Worm (Caenorhabditis elegans) whole organism, young adult: ENCODE data around the gene Y5F2A.4.

Experiments used
- B0019.2 ChIP-seq: fragments of 200-800 bp; sonication (Bioruptor generic); conservative IDR thresholded peaks from 2 replicates; pipeline ENCODE4 v1.3.6; 2022; ENCODE audit warnings: missing genetic modification reagents, missing genetic modification characterization, missing compliant biosample characterization
- D2030.7 ChIP-seq: fragments of 200-800 bp; sonication (Bioruptor generic); IDR thresholded peaks from 2 replicates; pipeline ENCODE4 v1.3.6; 2022; ENCODE audit warnings: missing genetic modification reagents, missing genetic modification characterization, missing compliant biosample characterization
- F23B12.7 ChIP-seq: sonication (generic microtip); optimal IDR thresholded peaks from 2 replicates; lab custom pipeline; 2017; ENCODE audit warnings: missing genetic modification characterization, mild to moderate bottlenecking, missing compliant biosample characterization, antibody characterized with exemption, moderate library complexity; ENCODE audit not compliant: insufficient read depth
- F33H1.4 ChIP-seq: fragments of 200-800 bp; sonication (Bioruptor generic); IDR thresholded peaks from 2 replicates; pipeline ENCODE4 v1.3.6; 2022; ENCODE audit warnings: missing genetic modification reagents, missing genetic modification characterization, missing compliant biosample characterization
- F49E8.2 ChIP-seq: sonication (generic microtip); optimal IDR thresholded peaks from 3 replicates; lab custom pipeline; 2017; ENCODE audit warnings: missing genetic modification characterization, mild to moderate bottlenecking, missing compliant biosample characterization, antibody characterized with exemption, moderate library complexity; ENCODE audit not compliant: insufficient read depth
- K11D2.4 ChIP-seq: fragments of 200-800 bp; sonication (Bioruptor generic); IDR thresholded peaks from 2 replicates; pipeline ENCODE4 v1.3.6; 2022; ENCODE audit warnings: missing genetic modification reagents, missing genetic modification characterization, missing compliant biosample characterization
- Y53G8AR.9 ChIP-seq: fragments of 200-800 bp; sonication (Bioruptor generic); conservative IDR thresholded peaks from 2 replicates; pipeline ENCODE4 v1.3.6; 2022; ENCODE audit warnings: missing genetic modification reagents, missing genetic modification characterization, missing compliant biosample characterization
- Y56A3A.18 ChIP-seq: fragments of 200-800 bp; sonication (Bioruptor generic); IDR thresholded peaks from 2 replicates; pipeline ENCODE4 v1.3.6; 2022; ENCODE audit warnings: missing genetic modification reagents, missing genetic modification characterization, missing compliant biosample characterization
- ZK185.1 ChIP-seq: sonication (generic microtip); optimal IDR thresholded peaks from 2 replicates; lab custom pipeline; 2016; ENCODE audit warnings: mild to moderate bottlenecking, missing genetic modification characterization, missing compliant biosample characterization; ENCODE audit not compliant: poor library complexity, severe bottlenecking
- ama-1 ChIP-seq, 3 experiments: fragments of 150-350 bp in 1 of 3; sonication (generic microtip) in 2 of 3; optimal IDR thresholded peaks; 2 replicates each; lab custom pipeline; 2014 to 2018; ENCODE audit warnings: missing biosample characterization in 2 of 3, missing genetic modification characterization in 2 of 3, missing genetic modification reagents in 2 of 3
- cebp-1 ChIP-seq, 2 experiments: fragments of 200-800 bp in 1 of 2; sonication (Bioruptor generic) in 1 of 2; sonication (generic microtip) in 1 of 2; IDR thresholded peaks in 1 of 2; optimal IDR thresholded peaks in 1 of 2; 2 replicates each; pipeline versions ENCODE4 v1.3.6 to Lab custom; 2017 to 2022; ENCODE audit warnings: missing compliant biosample characterization in 2 of 2, missing genetic modification characterization in 2 of 2, mild to moderate bottlenecking in 1 of 2, missing genetic modification reagents in 1 of 2, moderate library complexity in 1 of 2
- cebp-2 ChIP-seq: fragments of 200-800 bp; sonication (Bioruptor generic); IDR thresholded peaks from 2 replicates; pipeline ENCODE4 v1.3.6; 2022; ENCODE audit warnings: missing genetic modification characterization, missing compliant biosample characterization
- ceh-27 ChIP-seq: fragments of 200-800 bp; sonication (Bioruptor generic); optimal IDR thresholded peaks from 2 replicates; lab custom pipeline; 2018; ENCODE audit warnings: mild to moderate bottlenecking, missing genetic modification characterization, moderate library complexity, missing compliant biosample characterization
- ceh-79 ChIP-seq: sonication (generic microtip); optimal IDR thresholded peaks from 2 replicates; lab custom pipeline; 2017; ENCODE audit warnings: mild to moderate bottlenecking, missing genetic modification characterization, missing compliant biosample characterization
- dox-1 ChIP-seq: fragments of 200-800 bp; sonication (Bioruptor generic); IDR thresholded peaks from 2 replicates; pipeline ENCODE4 v1.3.6; 2022; ENCODE audit warnings: missing genetic modification reagents, missing genetic modification characterization, missing compliant biosample characterization
- hlh-12 ChIP-seq: sonication (generic microtip); optimal IDR thresholded peaks from 2 replicates; lab custom pipeline; 2016; ENCODE audit warnings: missing genetic modification characterization, missing compliant biosample characterization
- hmg-1.2 ChIP-seq: fragments of 200-800 bp; sonication (Bioruptor generic); IDR thresholded peaks from 2 replicates; pipeline ENCODE4 v1.3.6; 2022; ENCODE audit warnings: missing genetic modification reagents, missing genetic modification characterization, missing compliant biosample characterization
- hmg-20 ChIP-seq: fragments of 200-800 bp; sonication (Bioruptor generic); IDR thresholded peaks from 2 replicates; pipeline ENCODE4 v1.3.6; 2022; ENCODE audit warnings: missing genetic modification reagents, missing genetic modification characterization, missing compliant biosample characterization
- hsf-1 ChIP-seq: fragments of 200-800 bp; sonication (Bioruptor generic); IDR thresholded peaks from 2 replicates; pipeline ENCODE4 v1.3.6; 2022; ENCODE audit warnings: missing genetic modification reagents, missing genetic modification characterization, missing compliant biosample characterization
- let-607 ChIP-seq, 2 experiments: fragments of 200-800 bp in 1 of 2; sonication (Bioruptor generic) in 1 of 2; sonication (generic microtip) in 1 of 2; optimal IDR thresholded peaks; 2 replicates each; lab custom pipeline; 2016 to 2018; ENCODE audit warnings: mild to moderate bottlenecking in 2 of 2, missing compliant biosample characterization in 2 of 2, missing genetic modification characterization in 2 of 2, moderate library complexity in 2 of 2, missing genotype in 1 of 2
- lin-26 ChIP-seq: fragments of 200-800 bp; sonication (Bioruptor generic); IDR thresholded peaks from 2 replicates; pipeline ENCODE4 v1.3.6; 2022; ENCODE audit warnings: missing genetic modification reagents, missing genetic modification characterization, missing compliant biosample characterization
- lin-35 ChIP-seq, 3 experiments: fragments of 150-350 bp in 2 of 3; sonication (generic microtip) in 1 of 3; optimal IDR thresholded peaks; 2 replicates each; lab custom pipeline; 2014 to 2018; ENCODE audit warnings: missing biosample characterization in 3 of 3, missing genetic modification characterization in 3 of 3, missing genetic modification reagents in 3 of 3
- lin-54 ChIP-seq: fragments of 200-800 bp; sonication (Bioruptor generic); optimal IDR thresholded peaks from 2 replicates; lab custom pipeline; 2018; ENCODE audit warnings: mild to moderate bottlenecking, missing genetic modification characterization, missing compliant biosample characterization
- lsl-1 ChIP-seq: fragments of 200-800 bp; sonication (Bioruptor generic); optimal IDR thresholded peaks from 2 replicates; lab custom pipeline; 2018; ENCODE audit warnings: mild to moderate bottlenecking, missing genetic modification characterization, moderate library complexity, missing compliant biosample characterization
- lsy-27 ChIP-seq: sonication (generic microtip); optimal IDR thresholded peaks from 2 replicates; lab custom pipeline; 2017; ENCODE audit warnings: missing genetic modification characterization, mild to moderate bottlenecking, missing compliant biosample characterization, antibody characterized with exemption, missing genotype, borderline replicate concordance; ENCODE audit not compliant: insufficient read depth
- madf-3 ChIP-seq: fragments of 200-800 bp; sonication (Bioruptor generic); IDR thresholded peaks from 2 replicates; pipeline ENCODE4 v1.3.6; 2022; ENCODE audit warnings: missing genetic modification reagents, missing genetic modification characterization, missing compliant biosample characterization
- madf-6 ChIP-seq: fragments of 200-800 bp; sonication (Bioruptor generic); IDR thresholded peaks from 2 replicates; pipeline ENCODE4 v1.3.6; 2022; ENCODE audit warnings: missing genetic modification reagents, missing genetic modification characterization, missing compliant biosample characterization
- mcd-1 ChIP-seq: fragments of 200-800 bp; sonication (Bioruptor generic); IDR thresholded peaks from 2 replicates; pipeline ENCODE4 v1.3.6; 2022; ENCODE audit warnings: missing genetic modification reagents, missing genetic modification characterization, missing compliant biosample characterization
- nhr-80 ChIP-seq: sonication (generic microtip); optimal IDR thresholded peaks from 2 replicates; lab custom pipeline; 2016; ENCODE audit warnings: missing genetic modification characterization, missing compliant biosample characterization
- pbrm-1 ChIP-seq: fragments of 200-800 bp; sonication (Bioruptor generic); IDR thresholded peaks from 2 replicates; pipeline ENCODE4 v1.3.6; 2022; ENCODE audit warnings: missing genetic modification reagents, missing genetic modification characterization, missing compliant biosample characterization
- rcor-1 ChIP-seq: fragments of 200-800 bp; sonication (Bioruptor generic); IDR thresholded peaks from 2 replicates; pipeline ENCODE4 v1.3.6; 2022; ENCODE audit warnings: missing genetic modification reagents, missing genetic modification characterization, missing compliant biosample characterization
- rec-8 ChIP-seq, 2 experiments: sonication (generic microtip); optimal IDR thresholded peaks; 2 replicates each; lab custom pipeline; 2016; ENCODE audit warnings: mild to moderate bottlenecking in 2 of 2, missing genetic modification characterization in 2 of 2, missing genetic modification reagents in 2 of 2, missing genotype in 2 of 2, missing biosample characterization in 1 of 2, missing compliant biosample characterization in 1 of 2, moderate library complexity in 1 of 2
- snpc-1.3 ChIP-seq: sonication (generic microtip); optimal IDR thresholded peaks from 2 replicates; lab custom pipeline; 2017; ENCODE audit warnings: missing genetic modification characterization, mild to moderate bottlenecking, missing compliant biosample characterization, antibody characterized with exemption, moderate library complexity, missing genotype, missing genetic modification reagents; ENCODE audit not compliant: insufficient read depth
- snpc-3.4 ChIP-seq: sonication (generic microtip); optimal IDR thresholded peaks from 2 replicates; lab custom pipeline; 2017; ENCODE audit warnings: missing genetic modification characterization, mild to moderate bottlenecking, missing compliant biosample characterization, antibody characterized with exemption, moderate library complexity, missing genotype, missing genetic modification reagents
- snpc-4 ChIP-seq, 5 experiments: fragments of 150-350 bp in 1 of 5; sonication (generic microtip) in 4 of 5; optimal IDR thresholded peaks; 2 replicates each; lab custom pipeline; 2014 to 2018; ENCODE audit warnings: missing genetic modification characterization in 5 of 5, missing biosample characterization in 3 of 5, antibody characterized with exemption in 2 of 5, mild to moderate bottlenecking in 2 of 5, missing compliant biosample characterization in 2 of 5, missing genotype in 2 of 5, moderate library complexity in 2 of 5, missing genetic modification reagents in 1 of 5
- tbp1 ChIP-seq: fragments of 200-800 bp; sonication (Bioruptor generic); optimal IDR thresholded peaks from 2 replicates; lab custom pipeline; 2018; ENCODE audit warnings: mild to moderate bottlenecking, missing genetic modification characterization, missing compliant biosample characterization
- unc-130 ChIP-seq: sonication (generic microtip); optimal IDR thresholded peaks from 2 replicates; lab custom pipeline; 2016; ENCODE audit warnings: missing genetic modification reagents, missing genetic modification characterization, missing compliant biosample characterization
- xnd-1 ChIP-seq: sonication (generic microtip); optimal IDR thresholded peaks from 2 replicates; lab custom pipeline; 2016; ENCODE audit warnings: missing genotype, missing genetic modification reagents, missing genetic modification characterization, missing compliant biosample characterization
- zfh-2 ChIP-seq: fragments of 200-800 bp; sonication (Bioruptor generic); conservative IDR thresholded peaks from 2 replicates; pipeline ENCODE4 v1.3.6; 2022; ENCODE audit warnings: missing genetic modification reagents, missing genetic modification characterization, missing compliant biosample characterization
- ztf-22 ChIP-seq: fragments of 200-800 bp; sonication (Bioruptor generic); optimal IDR thresholded peaks from 2 replicates; lab custom pipeline; 2018; ENCODE audit warnings: mild to moderate bottlenecking, missing genetic modification characterization, moderate library complexity, missing compliant biosample characterization
- ztf-26 ChIP-seq: sonication (generic microtip); optimal IDR thresholded peaks from 2 replicates; lab custom pipeline; 2017; ENCODE audit warnings: missing genetic modification characterization, missing compliant biosample characterization

The Y5F2A.4 gene

ce11 chrIV:11110995-11111619, 32.7 kb upstream of the Y5F2A.4 start, which contains the start of gene rps-5:
rps-5 (minus strand) TSS chrIV:11111045.
- TF ChIP-seq pbrm-1 (GFP tag; lab: Robert Waterston, UW) (0 out of 2 replicates have a peak, but pooled peaks have one; percentile 11), madf-6 (GFP tag; lab: Robert Waterston, UW) (peak; percentile 68), F23B12.7 (peak; percentile 13), F33H1.4 (GFP tag; lab: Robert Waterston, UW) (peak; percentile 83), zfh-2 (GFP tag; lab: Robert Waterston, UW) (no peak), dox-1 (no peak), nhr-80 (tag; lab: Kevin White, UChicago) (no peak), lin-35 (GFP tag; optimal IDR thresholded peaks at IDR 0.05; lab: Kevin White, UChicago) (peak in 1 of 3 experiments; percentile 54), hmg-20 (GFP tag; lab: Robert Waterston, UW) (no peak), let-607 (tag; optimal IDR thresholded peaks at IDR 0.05; lab: Kevin White, UChicago) (peak in 1 of 2 experiments; percentile 32), snpc-3.4 (tag; lab: Kevin White, UChicago) (peak; percentile 41), B0019.2 (GFP tag; lab: Robert Waterston, UW) (no peak), ceh-27 (no peak), Y53G8AR.9 (no peak), F49E8.2 (tag; lab: Kevin White, UChicago) (peak; percentile 19), unc-130 (GFP tag; lab: Kevin White, UChicago) (no peak), mcd-1 (GFP tag; lab: Robert Waterston, UW) (peak; percentile 54), lin-54 (GFP tag; lab: Kevin White, UChicago) (peak; percentile 51), ceh-79 (tag; lab: Kevin White, UChicago) (no peak), rcor-1 (GFP tag; lab: Robert Waterston, UW) (peak; percentile 40; the same call in 1 of the 2 replicates), hmg-1.2 (GFP tag; lab: Robert Waterston, UW) (peak; percentile 93), hlh-12 (tag; lab: Kevin White, UChicago) (no peak), lsl-1 (peak; percentile 55), snpc-4 (GFP tag; optimal IDR thresholded peaks at IDR 0.05; lab: Kevin White, UChicago) (no peak), snpc-4 (tag; optimal IDR thresholded peaks at IDR 0.05; lab: Kevin White, UChicago) (peak in 2 of 4 experiments; percentile 29 to 31), D2030.7 (GFP tag; lab: Robert Waterston, UW) (peak; percentile 52; the same call in 1 of the 2 replicates), xnd-1 (tag; lab: Kevin White, UChicago) (no peak), cebp-1 (GFP tag; IDR thresholded peaks at IDR 0.05; lab: Robert Waterston, UW) (no peak), cebp-1 (tag; optimal IDR thresholded peaks at IDR 0.05; lab: Kevin White, UChicago) (peak; percentile 19), madf-3 (GFP tag; lab: Robert Waterston, UW) (no peak), tbp1 (GFP tag; lab: Kevin White, UChicago) (peak; percentile 34), rec-8 (tag; optimal IDR thresholded peaks at IDR 0.05; lab: Kevin White, UChicago) (no peak), snpc-1.3 (peak; percentile 33)

ce11 chrIV:11109771-11110170, 31.4 kb upstream of the Y5F2A.4 start, which contains the start of gene pigk-1:
pigk-1 (minus strand) TSS chrIV:11110018.
- peak; percentile 34 for TF ChIP-seq unc-130 (GFP tag; lab: Kevin White, UChicago)
- no peak for TF ChIP-seq lin-26 (GFP tag; lab: Robert Waterston, UW)
- TF ChIP-seq lsy-27 (tag; lab: Kevin White, UChicago), result no peak
- TF ChIP-seq ztf-22 (GFP tag; lab: Kevin White, UChicago), result no peak
- TF ChIP-seq ama-1 (optimal IDR thresholded peaks at IDR 0.05; lab: Kevin White, UChicago), result no peak
- peak in 1 of 2 experiments; percentile 30 for TF ChIP-seq ama-1 (GFP tag; optimal IDR thresholded peaks at IDR 0.05; lab: Kevin White, UChicago)
- peak; percentile 38; the same call in 1 of the 2 replicates for TF ChIP-seq D2030.7 (GFP tag; lab: Robert Waterston, UW)
- TF ChIP-seq cebp-2, result 0 out of 2 replicates have a peak, but pooled peaks have one; percentile 41
- TF ChIP-seq tbp1 (GFP tag; lab: Kevin White, UChicago), result peak; percentile 50
- TF ChIP-seq lsl-1, result peak; percentile 44
- TF ChIP-seq F33H1.4 (GFP tag; lab: Robert Waterston, UW), result peak; percentile 45
- no peak for TF ChIP-seq K11D2.4 (GFP tag; lab: Robert Waterston, UW)
- peak; percentile 37; the same call in 1 of the 2 replicates for TF ChIP-seq hmg-1.2 (GFP tag; lab: Robert Waterston, UW)
- TF ChIP-seq snpc-1.3, result peak; percentile 43
- no peak for TF ChIP-seq Y56A3A.18 (GFP tag; lab: Robert Waterston, UW)
- TF ChIP-seq xnd-1 (tag; lab: Kevin White, UChicago), result peak; percentile 40
- peak; percentile 77 for TF ChIP-seq hsf-1 (GFP tag; lab: Robert Waterston, UW)
- peak; percentile 30 for TF ChIP-seq ZK185.1 (tag; lab: Kevin White, UChicago)
- TF ChIP-seq ztf-26 (tag; lab: Kevin White, UChicago), result no peak
